Worm (Caenorhabditis elegans): ENCODE results near the gene T05G5.5.

DNA sequence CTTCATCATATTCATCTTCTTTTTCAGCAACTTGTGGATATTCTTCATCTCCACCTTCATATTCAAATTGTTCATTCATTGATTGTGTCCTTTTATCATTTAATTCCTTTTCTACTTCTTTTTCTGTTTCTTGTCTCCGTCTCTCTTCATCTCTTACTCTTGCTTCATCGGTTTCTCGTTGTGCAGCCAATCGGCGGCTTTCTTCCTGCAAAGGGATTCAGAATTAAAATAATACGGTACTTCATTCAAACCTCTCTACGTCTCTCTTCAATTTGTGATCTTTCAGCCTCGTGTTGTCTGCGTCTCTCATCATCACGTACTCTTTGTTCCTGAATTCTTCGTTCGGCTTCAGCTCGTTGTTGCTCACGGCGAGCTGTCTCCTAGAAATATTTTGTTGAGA lies 10.6 kb downstream of the T05G5.5 start:
- TF ChIP-seq fkh-10 (GFP tag; optimal IDR thresholded peaks at IDR 0.05) (no peak), unc-62 (GFP tag; optimal IDR thresholded peaks at IDR 0.05 in 1 of 2) (peak in 1 of 2 experiments; percentile 87), unc-62 (tag; optimal IDR thresholded peaks at IDR 0.05) (no peak), fos-1 (tag; optimal IDR thresholded peaks at IDR 0.05) (no peak), spr-1 (tag; optimal IDR thresholded peaks at IDR 0.05) (no peak), aly-2 (tag; optimal IDR thresholded peaks at IDR 0.05) (no peak), lin-15B (tag; optimal IDR thresholded peaks at IDR 0.05) (no peak), zag-1 (tag; optimal IDR thresholded peaks at IDR 0.05) (no peak), mdl-1 (tag; optimal IDR thresholded peaks at IDR 0.05) (no peak), pha-4 (GFP tag; IDR thresholded peaks at IDR 0.05) (no peak), pha-4 (tag; optimal IDR thresholded peaks at IDR 0.05) (no peak), T20F7.1 (GFP tag; optimal IDR thresholded peaks at IDR 0.05) (no peak), ZK546.5 (tag; optimal IDR thresholded peaks at IDR 0.05) (no peak), R02D3.7 (tag; optimal IDR thresholded peaks at IDR 0.05) (no peak), F49E8.2 (tag; optimal IDR thresholded peaks at IDR 0.05; ENCODE audit: borderline replicate concordance) (no peak)

Measured in whole organism, L4 larva.